Fruit fly (Drosophila melanogaster): ENCODE measurements around the gene CG42371.

The CG42371 gene

dm6 chr2L:2202853-2203717, 14.0 kb downstream of the CG42371 start (continued):
- TF ChIP-seq chif (GFP tag; optimal IDR thresholded peaks at IDR 0.05): no peak
- TF ChIP-seq CG14050 (GFP tag; IDR thresholded peaks at IDR 0.05): no peak
- no peak for TF ChIP-seq Hmx (GFP tag; optimal IDR thresholded peaks at IDR 0.05)
- no peak for TF ChIP-seq bcd (GFP tag; optimal IDR thresholded peaks at IDR 0.05)
- no peak for TF ChIP-seq CG11504 (tag; optimal IDR thresholded peaks at IDR 0.05)
- TF ChIP-seq HLH4C (GFP tag; IDR thresholded peaks at IDR 0.05; ENCODE audit: partially characterized antibody): peak; percentile 34; the same call in 2 of the 3 replicates
- no peak for TF ChIP-seq zfh2 (GFP tag; optimal IDR thresholded peaks at IDR 0.05)
- TF ChIP-seq CG17328 (GFP tag; IDR thresholded peaks at IDR 0.05): no peak
- TF ChIP-seq mld (GFP tag; IDR thresholded peaks at IDR 0.05; ENCODE audit: partially characterized antibody): no peak
- peak; percentile 3 for TF ChIP-seq mirr (GFP tag; optimal IDR thresholded peaks at IDR 0.05)
- TF ChIP-seq CG1792 (GFP tag; optimal IDR thresholded peaks at IDR 0.05): no peak
- peak; percentile 100 for TF ChIP-seq crol (GFP tag; IDR thresholded peaks at IDR 0.05)
- no peak for TF ChIP-seq CG18011 (GFP tag; optimal IDR thresholded peaks at IDR 0.05)
- peak; percentile 69; the same call in 1 of the 3 replicates for TF ChIP-seq CG34422 (GFP tag; IDR thresholded peaks at IDR 0.05)
- TF ChIP-seq gsb-n (tag; optimal IDR thresholded peaks at IDR 0.05): no peak
- no peak for TF ChIP-seq CG12659 (GFP tag; optimal IDR thresholded peaks at IDR 0.05)
- TF ChIP-seq abd-A (tag; optimal IDR thresholded peaks at IDR 0.05): peak; percentile 88
- no peak for TF ChIP-seq CG7556 (GFP tag; optimal IDR thresholded peaks at IDR 0.05)
- TF ChIP-seq HLHmδ (GFP tag; optimal IDR thresholded peaks at IDR 0.05): peak; percentile 88
- no peak for TF ChIP-seq hb (GFP tag; IDR thresholded peaks at IDR 0.05; ENCODE audit: partially characterized antibody)
- no peak for TF ChIP-seq scrt (GFP tag; optimal IDR thresholded peaks at IDR 0.05)
- TF ChIP-seq CG10267 (tag; optimal IDR thresholded peaks at IDR 0.05): no peak
- TF ChIP-seq CG31224 (GFP tag; IDR thresholded peaks at IDR 0.05): peak; percentile 97
- no peak for TF ChIP-seq CG12744 (GFP tag; optimal IDR thresholded peaks at IDR 0.05)
- TF ChIP-seq run (tag; optimal IDR thresholded peaks at IDR 0.05): peak; percentile 13
- TF ChIP-seq sug (tag; optimal IDR thresholded peaks at IDR 0.05): peak; percentile 34
- no peak for TF ChIP-seq danr (GFP tag; IDR thresholded peaks at IDR 0.05)
- peak; percentile 65 for TF ChIP-seq pros (GFP tag; optimal IDR thresholded peaks at IDR 0.05)
- no peak for TF ChIP-seq shn (GFP tag; optimal IDR thresholded peaks at IDR 0.05)
- no peak for TF ChIP-seq CG6813 (GFP tag; optimal IDR thresholded peaks at IDR 0.05)
- TF ChIP-seq CG10366 (GFP tag; IDR thresholded peaks at IDR 0.05): no peak
- TF ChIP-seq Pdp1 (GFP tag; optimal IDR thresholded peaks at IDR 0.05): peak in 1 of 2 experiments; percentile 37
- 0 out of 3 replicates have a peak, but pooled peaks have one; percentile 10 for TF ChIP-seq H15 (GFP tag; IDR thresholded peaks at IDR 0.05)
- TF ChIP-seq tna (GFP tag; IDR thresholded peaks at IDR 0.05; ENCODE audit: partially characterized antibody): peak; percentile 53; the same call in 1 of the 2 replicates
- no peak for TF ChIP-seq lola (GFP tag; optimal IDR thresholded peaks at IDR 0.05)
- TF ChIP-seq CG7745 (tag; optimal IDR thresholded peaks at IDR 0.05): no peak
- no peak for TF ChIP-seq cato (GFP tag; optimal IDR thresholded peaks at IDR 0.05; ENCODE audit: borderline replicate concordance)
- peak; percentile 57 for TF ChIP-seq Nf-YC (tag; optimal IDR thresholded peaks at IDR 0.05)
- TF ChIP-seq CG7786 (GFP tag; optimal IDR thresholded peaks at IDR 0.05): no peak
- peak; percentile 14 for TF ChIP-seq corto (GFP tag; optimal IDR thresholded peaks at IDR 0.05)
- TF ChIP-seq Dip2 (GFP tag; IDR thresholded peaks at IDR 0.05): no peak
- no peak for TF ChIP-seq HmgZ (tag; optimal IDR thresholded peaks at IDR 0.05)
- TF ChIP-seq Antp (GFP tag; optimal IDR thresholded peaks at IDR 0.05): no peak
- no peak for TF ChIP-seq CG18262 (tag; optimal IDR thresholded peaks at IDR 0.05)
- TF ChIP-seq ftz-f1 (GFP tag; optimal IDR thresholded peaks at IDR 0.05): peak; percentile 73
- TF ChIP-seq Camta (GFP tag; optimal IDR thresholded peaks at IDR 0.05): no peak
- TF ChIP-seq cg (GFP tag; optimal IDR thresholded peaks at IDR 0.05): peak; percentile 90
- TF ChIP-seq Ets97D (GFP tag; optimal IDR thresholded peaks at IDR 0.05): no peak

All from whole organism, embryonic.